Worm (Caenorhabditis elegans) whole organism, L1 larva: Measurements from ENCODE around the gene T13C5.3.

Source experiments
- efl-3 ChIP-seq: fragments of 200-800 bp; sonication (Bioruptor generic); optimal IDR thresholded peaks from 2 replicates; lab custom pipeline; 2018; ENCODE audit warnings: mild to moderate bottlenecking, missing genetic modification characterization, missing compliant biosample characterization
- elt-3 ChIP-seq, 6 experiments: fragments of 150-350 bp in 1 of 6; sonication (generic microtip); optimal IDR thresholded peaks; 2 replicates each; lab custom pipeline; 2017 to 2018; ENCODE audit warnings: missing biosample characterization in 6 of 6, missing genetic modification characterization in 6 of 6, inconsistent platforms in 1 of 6
- fkh-10 ChIP-seq: sonication (generic microtip); optimal IDR thresholded peaks from 2 replicates; lab custom pipeline; 2017; ENCODE audit warnings: missing biosample characterization, missing genetic modification reagents, missing genetic modification characterization
- nhr-90 ChIP-seq: sonication (generic microtip); optimal IDR thresholded peaks from 2 replicates; lab custom pipeline; 2016; ENCODE audit warnings: mild to moderate bottlenecking, missing genetic modification characterization, missing compliant biosample characterization; ENCODE audit not compliant: poor library complexity
- snpc-4 ChIP-seq: fragments of 150-350 bp; optimal IDR thresholded peaks from 2 replicates; lab custom pipeline; 2014; ENCODE audit warnings: missing biosample characterization, missing genetic modification characterization
- tlp-1 ChIP-seq: fragments of 150-350 bp; optimal IDR thresholded peaks from 2 replicates; lab custom pipeline; 2014; ENCODE audit warnings: missing biosample characterization, missing genetic modification characterization
- ztf-11 ChIP-seq, 2 experiments: sonication (generic microtip); optimal IDR thresholded peaks; 2 replicates each; lab custom pipeline; 2016 to 2017; ENCODE audit warnings: missing genetic modification characterization in 2 of 2, missing biosample characterization in 1 of 2, missing compliant biosample characterization in 1 of 2

- TF ChIP-seq fkh-10 (GFP tag; lab: Kevin White, UChicago) = no peak
- no peak for TF ChIP-seq elt-3 (tag; optimal IDR thresholded peaks at IDR 0.05; lab: Kevin White, UChicago)
- TF ChIP-seq nhr-90 = no peak
- TF ChIP-seq ztf-11 (tag; optimal IDR thresholded peaks at IDR 0.05; lab: Kevin White, UChicago) = no peak
- TF ChIP-seq tlp-1 (tag; lab: Kevin White, UChicago) = no peak
- TF ChIP-seq efl-3 (GFP tag; lab: Kevin White, UChicago) = no peak
- no peak for TF ChIP-seq snpc-4
These were observed 4.7 kb upstream of the T13C5.3 start, which contains the start of gene T25B2.1 for ce11 chrX:6173656-6174055.
